Worm (Caenorhabditis elegans) whole organism, L4 larva: ENCODE data around the gene algn-6.

ENCODE experiments used
- D1046.2 ChIP-seq: fragments of 200-800 bp; sonication (Bioruptor generic); IDR thresholded peaks from 2 replicates; pipeline ENCODE4 v1.3.6; 2022; ENCODE audit warnings: missing genetic modification characterization, missing compliant biosample characterization
- F26F4.8 ChIP-seq: fragments of 200-800 bp; sonication (Bioruptor generic); conservative IDR thresholded peaks from 2 replicates; pipeline ENCODE4 v1.3.6; 2022; ENCODE audit warnings: missing genetic modification characterization, missing compliant biosample characterization
- F49E8.2 ChIP-seq: sonication (generic microtip); optimal IDR thresholded peaks from 2 replicates; lab custom pipeline; 2016; ENCODE audit warnings: missing compliant biosample characterization, mild to moderate bottlenecking, missing genetic modification characterization, borderline replicate concordance
- R02D3.7 ChIP-seq: fragments of 150-350 bp; sonication (generic microtip); optimal IDR thresholded peaks from 3 replicates; lab custom pipeline; 2014; ENCODE audit warnings: missing biosample characterization, missing genetic modification characterization
- Y105C5A.15 ChIP-seq: fragments of 200-800 bp; sonication (Bioruptor generic); IDR thresholded peaks from 2 replicates; pipeline ENCODE4 v1.3.6; 2022; ENCODE audit warnings: missing genetic modification characterization, missing compliant biosample characterization
- Y48G9A.11 ChIP-seq: fragments of 200-800 bp; sonication (Bioruptor generic); IDR thresholded peaks from 2 replicates; pipeline ENCODE4 v1.3.6; 2022; ENCODE audit warnings: missing genetic modification reagents, missing genetic modification characterization, missing compliant biosample characterization
- ZK337.2 ChIP-seq: fragments of 200-800 bp; sonication (Bioruptor generic); IDR thresholded peaks from 2 replicates; pipeline ENCODE4 v1.3.6; 2022; ENCODE audit warnings: missing genetic modification reagents, missing genetic modification characterization, missing compliant biosample characterization
- ama-1 ChIP-seq: fragments of 150-350 bp; optimal IDR thresholded peaks from 2 replicates; lab custom pipeline; 2014; ENCODE audit warnings: inconsistent platforms, mixed read lengths
- arid-1 ChIP-seq: fragments of 200-800 bp; sonication (Bioruptor generic); conservative IDR thresholded peaks from 2 replicates; pipeline ENCODE4 v1.3.6; 2022; ENCODE audit warnings: missing genetic modification reagents, missing genetic modification characterization, missing compliant biosample characterization
- ceh-20 ChIP-seq: fragments of 200-800 bp; sonication (Bioruptor generic); IDR thresholded peaks from 2 replicates; pipeline ENCODE4 v1.3.6; 2022; ENCODE audit warnings: missing genetic modification reagents, missing genetic modification characterization, missing compliant biosample characterization
- ceh-44 ChIP-seq: fragments of 200-800 bp; sonication (Bioruptor generic); IDR thresholded peaks from 2 replicates; pipeline ENCODE4 v1.3.6; 2022; ENCODE audit warnings: missing genetic modification reagents, missing genetic modification characterization, missing compliant biosample characterization
- ceh-82 ChIP-seq: sonication (generic microtip); optimal IDR thresholded peaks from 2 replicates; lab custom pipeline; 2017; ENCODE audit warnings: missing biosample characterization, missing genetic modification characterization
- cey-2 ChIP-seq: sonication (generic microtip); optimal IDR thresholded peaks from 3 replicates; lab custom pipeline; 2017; ENCODE audit warnings: missing genetic modification characterization, mild to moderate bottlenecking, missing compliant biosample characterization, antibody characterized with exemption, borderline replicate concordance; ENCODE audit not compliant: insufficient read depth
- daf-16 ChIP-seq, 3 experiments: sonication (generic microtip); optimal IDR thresholded peaks; 2 replicates each; lab custom pipeline; 2016 to 2017; ENCODE audit warnings: missing genetic modification characterization in 3 of 3, missing genetic modification reagents in 3 of 3, mild to moderate bottlenecking in 2 of 3, missing compliant biosample characterization in 2 of 3, missing biosample characterization in 1 of 3, moderate library complexity in 1 of 3
- daf-19 ChIP-seq: fragments of 200-800 bp; sonication (Bioruptor generic); conservative IDR thresholded peaks from 2 replicates; pipeline ENCODE4 v1.3.6; 2022; ENCODE audit warnings: missing genetic modification characterization, missing compliant biosample characterization
- dmd-6 ChIP-seq: fragments of 200-800 bp; sonication (Bioruptor generic); IDR thresholded peaks from 2 replicates; pipeline ENCODE4 v1.3.6; 2022; ENCODE audit warnings: missing genetic modification reagents, missing genetic modification characterization, missing compliant biosample characterization
- dmd-8 ChIP-seq: fragments of 200-800 bp; sonication (Bioruptor generic); IDR thresholded peaks from 2 replicates; pipeline ENCODE4 v1.3.6; 2022; ENCODE audit warnings: missing genetic modification characterization, missing compliant biosample characterization
- dpl-1 ChIP-seq: fragments of 150-350 bp; optimal IDR thresholded peaks from 2 replicates; lab custom pipeline; 2014; ENCODE audit warnings: missing biosample characterization, missing genetic modification reagents, missing genetic modification characterization
- duxl-1 ChIP-seq: sonication (generic microtip); optimal IDR thresholded peaks from 2 replicates; lab custom pipeline; 2016; ENCODE audit warnings: mild to moderate bottlenecking, missing genetic modification characterization, moderate library complexity, missing compliant biosample characterization; ENCODE audit not compliant: poor library complexity
- dve-1 ChIP-seq: sonication (generic microtip); optimal IDR thresholded peaks from 2 replicates; lab custom pipeline; 2017; ENCODE audit warnings: antibody characterized with exemption, mild to moderate bottlenecking, missing genetic modification characterization, missing compliant biosample characterization; ENCODE audit not compliant: insufficient read depth
- egl-27 ChIP-seq: sonication (generic microtip); optimal IDR thresholded peaks from 3 replicates; lab custom pipeline; 2017; ENCODE audit warnings: missing biosample characterization, missing genetic modification reagents, missing genetic modification characterization
- fkh-10 ChIP-seq: fragments of 150-350 bp; optimal IDR thresholded peaks from 2 replicates; lab custom pipeline; 2014; ENCODE audit warnings: missing biosample characterization, missing genetic modification reagents, missing genetic modification characterization
- gei-8 ChIP-seq: fragments of 200-800 bp; sonication (Bioruptor generic); optimal IDR thresholded peaks from 2 replicates; lab custom pipeline; 2018; ENCODE audit warnings: mild to moderate bottlenecking, missing genetic modification characterization, missing compliant biosample characterization
- hlh-11 ChIP-seq: fragments of 200-800 bp; sonication (Bioruptor generic); optimal IDR thresholded peaks from 2 replicates; lab custom pipeline; 2018; ENCODE audit warnings: mild to moderate bottlenecking, missing genetic modification characterization, missing compliant biosample characterization
- hlh-30 ChIP-seq: sonication (generic microtip); optimal IDR thresholded peaks from 2 replicates; lab custom pipeline; 2017; ENCODE audit warnings: antibody characterized with exemption, mild to moderate bottlenecking, missing genetic modification characterization, missing compliant biosample characterization; ENCODE audit not compliant: insufficient read depth
- lin-13 ChIP-seq: fragments of 150-350 bp; optimal IDR thresholded peaks from 2 replicates; lab custom pipeline; 2014; ENCODE audit warnings: missing biosample characterization, missing genetic modification reagents, missing genetic modification characterization
- lin-15B ChIP-seq: fragments of 150-350 bp; sonication (generic microtip); optimal IDR thresholded peaks from 3 replicates; lab custom pipeline; 2014; ENCODE audit warnings: missing biosample characterization, missing genetic modification characterization
- lin-29 ChIP-seq: fragments of 200-800 bp; sonication (Bioruptor generic); IDR thresholded peaks from 2 replicates; pipeline ENCODE4 v1.3.6; 2022; ENCODE audit warnings: missing genetic modification reagents, missing genetic modification characterization, missing compliant biosample characterization
- lin-38 ChIP-seq: fragments of 200-800 bp; sonication (Bioruptor generic); IDR thresholded peaks from 2 replicates; pipeline ENCODE4 v1.3.6; 2022; ENCODE audit warnings: missing genetic modification reagents, missing genetic modification characterization, missing compliant biosample characterization
- lin-39 ChIP-seq: fragments of 150-350 bp; optimal IDR thresholded peaks from 2 replicates; lab custom pipeline; 2014; ENCODE audit warnings: missing biosample characterization, missing genetic modification reagents, missing genetic modification characterization
- lir-3 ChIP-seq: sonication (generic microtip); optimal IDR thresholded peaks from 2 replicates; lab custom pipeline; 2016; ENCODE audit warnings: mild to moderate bottlenecking, missing genetic modification characterization, missing compliant biosample characterization
- lsy-2 ChIP-seq, 2 experiments: fragments of 150-350 bp in 1 of 2; sonication (generic microtip) in 1 of 2; optimal IDR thresholded peaks; 2 replicates each; lab custom pipeline; 2014 to 2017; ENCODE audit warnings: missing biosample characterization in 2 of 2, missing genetic modification characterization in 2 of 2
- nhr-237 ChIP-seq: sonication (generic microtip); optimal IDR thresholded peaks from 2 replicates; lab custom pipeline; 2017; ENCODE audit warnings: missing biosample characterization, missing genetic modification characterization
- nhr-25 ChIP-seq: sonication (generic microtip); optimal IDR thresholded peaks from 2 replicates; lab custom pipeline; 2017; ENCODE audit warnings: missing genetic modification characterization, mild to moderate bottlenecking, missing compliant biosample characterization, antibody characterized with exemption, moderate library complexity, borderline replicate concordance; ENCODE audit not compliant: insufficient read depth
- nhr-28 ChIP-seq: fragments of 150-350 bp; optimal IDR thresholded peaks from 2 replicates; lab custom pipeline; 2014; ENCODE audit warnings: missing biosample characterization, missing genetic modification characterization
- nhr-41 ChIP-seq: fragments of 200-800 bp; sonication (Bioruptor generic); IDR thresholded peaks from 2 replicates; pipeline ENCODE4 v1.3.6; 2022; ENCODE audit warnings: missing genetic modification reagents, missing genetic modification characterization, missing compliant biosample characterization
- nhr-42 ChIP-seq: fragments of 200-800 bp; sonication (Bioruptor generic); IDR thresholded peaks from 2 replicates; pipeline ENCODE4 v1.3.6; 2022; ENCODE audit warnings: missing genetic modification characterization, missing compliant biosample characterization
- nhr-48 ChIP-seq: sonication (generic microtip); optimal IDR thresholded peaks from 2 replicates; lab custom pipeline; 2016; ENCODE audit warnings: mild to moderate bottlenecking, missing genetic modification characterization, missing compliant biosample characterization
- nhr-6 ChIP-seq: fragments of 150-350 bp; optimal IDR thresholded peaks from 2 replicates; lab custom pipeline; 2014; ENCODE audit warnings: missing biosample characterization, missing genetic modification characterization
- nhr-77 ChIP-seq: fragments of 150-350 bp; optimal IDR thresholded peaks from 2 replicates; lab custom pipeline; 2014; ENCODE audit warnings: missing biosample characterization, missing genetic modification characterization
- php-3 ChIP-seq: fragments of 200-800 bp; sonication (Bioruptor generic); IDR thresholded peaks from 2 replicates; pipeline ENCODE4 v1.3.6; 2022; ENCODE audit warnings: missing genetic modification reagents, missing genetic modification characterization, missing compliant biosample characterization
- pqm-1 ChIP-seq: sonication (generic microtip); optimal IDR thresholded peaks from 2 replicates; lab custom pipeline; 2017; ENCODE audit warnings: missing biosample characterization, missing genetic modification characterization
- saeg-2 ChIP-seq: fragments of 200-800 bp; sonication (Bioruptor generic); IDR thresholded peaks from 2 replicates; pipeline ENCODE4 v1.3.6; 2022; ENCODE audit warnings: missing genetic modification reagents, missing genetic modification characterization, missing compliant biosample characterization
- sdz-12 ChIP-seq: fragments of 200-800 bp; sonication (Bioruptor generic); optimal IDR thresholded peaks from 2 replicates; lab custom pipeline; 2018; ENCODE audit warnings: mild to moderate bottlenecking, missing genetic modification characterization, missing compliant biosample characterization
- tag-97 ChIP-seq: fragments of 200-800 bp; sonication (Bioruptor generic); IDR thresholded peaks from 2 replicates; pipeline ENCODE4 v1.3.6; 2022; ENCODE audit warnings: missing genetic modification characterization, missing compliant biosample characterization
- tra-1 ChIP-seq: fragments of 200-800 bp; sonication (Bioruptor generic); IDR thresholded peaks from 2 replicates; pipeline ENCODE4 v1.3.6; 2022; ENCODE audit warnings: missing genetic modification reagents, missing genetic modification characterization, missing compliant biosample characterization
- vab-7 ChIP-seq: fragments of 200-800 bp; sonication (Bioruptor generic); IDR thresholded peaks from 2 replicates; pipeline ENCODE4 v1.3.6; 2022; ENCODE audit warnings: missing genetic modification reagents, missing genetic modification characterization, missing compliant biosample characterization
- zip-11 ChIP-seq: fragments of 200-800 bp; sonication (Bioruptor generic); IDR thresholded peaks from 2 replicates; pipeline ENCODE4 v1.3.6; 2022; ENCODE audit warnings: missing genetic modification characterization, missing compliant biosample characterization
- zip-2 ChIP-seq: fragments of 150-350 bp; optimal IDR thresholded peaks from 2 replicates; lab custom pipeline; 2014; ENCODE audit warnings: missing biosample characterization, missing genetic modification characterization
- ztf-11 ChIP-seq: fragments of 150-350 bp; optimal IDR thresholded peaks from 2 replicates; lab custom pipeline; 2014; ENCODE audit warnings: missing biosample characterization, missing genetic modification characterization
- ztf-7 ChIP-seq: fragments of 150-350 bp; optimal IDR thresholded peaks from 2 replicates; lab custom pipeline; 2014; ENCODE audit warnings: missing biosample characterization, missing genetic modification characterization

algn-6 gene

ce11 chrII:8074058-8074457 lies 34.5 kb downstream of the algn-6 start:
- TF ChIP-seq F26F4.8 (no peak), ceh-20 (GFP tag; lab: Robert Waterston, UW) (no peak), R02D3.7 (tag; lab: Kevin White, UChicago) (no peak), lsy-2 (tag; optimal IDR thresholded peaks at IDR 0.05; lab: Kevin White, UChicago) (no peak), daf-19 (GFP tag; lab: Robert Waterston, UW) (no peak), hlh-30 (tag; lab: Kevin White, UChicago) (peak; percentile 2), zip-2 (tag; lab: Kevin White, UChicago) (no peak), ztf-7 (no peak), nhr-6 (tag; lab: Kevin White, UChicago) (no peak), dmd-6 (peak; percentile 36; the same call in 1 of the 2 replicates), ztf-11 (tag; lab: Kevin White, UChicago) (no peak), php-3 (GFP tag; lab: Robert Waterston, UW) (0 out of 2 replicates have a peak, but pooled peaks have one; percentile 31), arid-1 (no peak), fkh-10 (no peak), lin-13 (GFP tag; lab: Kevin White, UChicago) (no peak), pqm-1 (no peak), nhr-42 (GFP tag; lab: Robert Waterston, UW) (no peak), nhr-25 (tag; lab: Kevin White, UChicago) (no peak), duxl-1 (tag; lab: Kevin White, UChicago) (no peak), ceh-82 (tag; lab: Kevin White, UChicago) (no peak), nhr-41 (no peak), zip-11 (GFP tag; lab: Robert Waterston, UW) (no peak), gei-8 (no peak), dpl-1 (GFP tag; lab: Kevin White, UChicago) (no peak), egl-27 (tag; lab: Kevin White, UChicago) (no peak), F49E8.2 (tag; lab: Kevin White, UChicago) (no peak), lin-38 (GFP tag; lab: Robert Waterston, UW) (no peak), lin-15B (tag; lab: Kevin White, UChicago) (no peak), sdz-12 (GFP tag; lab: Kevin White, UChicago) (no peak), nhr-28 (tag; lab: Kevin White, UChicago) (peak; percentile 7), tag-97 (GFP tag; lab: Robert Waterston, UW) (no peak), Y105C5A.15 (no peak), ZK337.2 (GFP tag; lab: Robert Waterston, UW) (no peak), Y48G9A.11 (no peak), lin-39 (tag; lab: Kevin White, UChicago) (no peak), nhr-48 (tag; lab: Kevin White, UChicago) (no peak), lin-29 (GFP tag; lab: Robert Waterston, UW) (no peak), ceh-44 (GFP tag; lab: Robert Waterston, UW) (no peak), daf-16 (GFP tag; optimal IDR thresholded peaks at IDR 0.05; lab: Kevin White, UChicago) (no peak), daf-16 (tag; optimal IDR thresholded peaks at IDR 0.05; lab: Kevin White, UChicago) (peak; percentile 91), tra-1 (no peak), ama-1 (no peak), dmd-8 (GFP tag; lab: Robert Waterston, UW) (no peak), dve-1 (tag; lab: Kevin White, UChicago) (peak; percentile 77), hlh-11 (tag; lab: Kevin White, UChicago) (peak; percentile 38), nhr-77 (no peak), nhr-237 (tag; lab: Kevin White, UChicago) (no peak), vab-7 (GFP tag; lab: Robert Waterston, UW) (no peak), saeg-2 (GFP tag; lab: Robert Waterston, UW) (no peak), lir-3 (tag; lab: Kevin White, UChicago) (no peak), cey-2 (tag; lab: Kevin White, UChicago) (no peak), D1046.2 (no peak)
- TF ChIP-seq, all 104 proteins: peak for 7
